Fruit fly (Drosophila melanogaster) whole organism, prepupa: ENCODE measurements around the gene CG4020.

Experiments
- Blimp-1 ChIP-seq: fragments of 200-800 bp; sonication (Bioruptor generic); optimal IDR thresholded peaks from 3 replicates; lab custom pipeline; 2017; ENCODE audit warnings: missing biosample characterization, missing genetic modification characterization, mild to moderate bottlenecking, moderate library complexity, missing genetic modification reagents
- CG10631 ChIP-seq: fragments of 200-800 bp; sonication (Bioruptor generic); optimal IDR thresholded peaks from 2 replicates; lab custom pipeline; 2016; ENCODE audit warnings: missing biosample characterization, missing genetic modification characterization
- CG10669 ChIP-seq: fragments of 200-800 bp; sonication (Bioruptor generic); optimal IDR thresholded peaks from 3 replicates; lab custom pipeline; 2018; ENCODE audit warnings: missing biosample characterization, mild to moderate bottlenecking, missing genetic modification characterization, moderate library complexity
- CG11294 ChIP-seq: fragments of 200-800 bp; sonication (Bioruptor generic); IDR thresholded peaks from 2 replicates; pipeline ENCODE4 v1.3.6; 2022; ENCODE audit warnings: missing biosample characterization, missing genetic modification characterization
- CG11902 ChIP-seq: fragments of 200-800 bp; sonication (Bioruptor generic); optimal IDR thresholded peaks from 3 replicates; lab custom pipeline; 2016; ENCODE audit warnings: missing biosample characterization, missing genetic modification characterization
- CG15336 ChIP-seq: fragments of 200-800 bp; sonication (Bioruptor generic); IDR thresholded peaks from 2 replicates; pipeline ENCODE4 v1.3.6; 2022; ENCODE audit warnings: missing biosample characterization, missing genetic modification characterization
- CG1621 ChIP-seq: fragments of 200-800 bp; sonication (Bioruptor generic); optimal IDR thresholded peaks from 3 replicates; lab custom pipeline; 2018; ENCODE audit warnings: missing biosample characterization, mild to moderate bottlenecking, missing genetic modification characterization
- CG16779 ChIP-seq: fragments of 200-800 bp; sonication (Bioruptor generic); optimal IDR thresholded peaks from 3 replicates; lab custom pipeline; 2017; ENCODE audit warnings: missing biosample characterization, mild to moderate bottlenecking, missing genetic modification characterization
- CG3032 ChIP-seq: fragments of 200-800 bp; optimal IDR thresholded peaks from 2 replicates; lab custom pipeline; 2019; ENCODE audit warnings: missing biosample characterization, mild to moderate bottlenecking, missing genetic modification characterization, moderate library complexity
- CG31627 ChIP-seq: fragments of 200-800 bp; sonication (Bioruptor generic); optimal IDR thresholded peaks from 3 replicates; lab custom pipeline; 2016; ENCODE audit warnings: missing biosample characterization, missing genetic modification characterization
- CG32006 ChIP-seq: fragments of 200-800 bp; sonication (Bioruptor generic); optimal IDR thresholded peaks from 3 replicates; lab custom pipeline; 2017; ENCODE audit warnings: missing biosample characterization, mild to moderate bottlenecking, missing genetic modification characterization
- CG34406 ChIP-seq: fragments of 200-800 bp; sonication (Bioruptor generic); optimal IDR thresholded peaks from 3 replicates; lab custom pipeline; 2016; ENCODE audit warnings: missing biosample characterization, missing genetic modification characterization
- CG3919 ChIP-seq: fragments of 200-800 bp; sonication (Bioruptor generic); optimal IDR thresholded peaks from 3 replicates; lab custom pipeline; 2016; ENCODE audit warnings: missing biosample characterization, missing genetic modification characterization
- CG6163 ChIP-seq: fragments of 200-800 bp; sonication (Bioruptor generic); IDR thresholded peaks from 3 replicates; pipeline ENCODE4 v1.3.6; 2022; ENCODE audit warnings: missing biosample characterization, missing genetic modification characterization
- CG6276 ChIP-seq: fragments of 200-800 bp; sonication (Bioruptor generic); optimal IDR thresholded peaks from 2 replicates; lab custom pipeline; 2017; ENCODE audit warnings: missing biosample characterization, mild to moderate bottlenecking, missing genetic modification characterization
- CG6808 ChIP-seq: fragments of 200-800 bp; sonication (Bioruptor generic); optimal IDR thresholded peaks from 3 replicates; lab custom pipeline; 2017; ENCODE audit warnings: missing biosample characterization, missing genetic modification characterization, mild to moderate bottlenecking, moderate library complexity, missing genetic modification reagents
- CG6854 ChIP-seq: fragments of 200-800 bp; sonication (Bioruptor generic); optimal IDR thresholded peaks from 2 replicates; lab custom pipeline; 2017; ENCODE audit warnings: missing biosample characterization, mild to moderate bottlenecking, missing genetic modification characterization
- CG8119 ChIP-seq: fragments of 200-800 bp; sonication (Bioruptor generic); IDR thresholded peaks from 3 replicates; pipeline ENCODE4 v1.3.6; 2022; ENCODE audit warnings: missing biosample characterization, missing genetic modification characterization
- CG8319 ChIP-seq: fragments of 200-800 bp; sonication (Bioruptor generic); optimal IDR thresholded peaks from 3 replicates; lab custom pipeline; 2016; ENCODE audit warnings: missing biosample characterization, missing genetic modification characterization
- CG9139 ChIP-seq: fragments of 200-800 bp; sonication (Bioruptor generic); optimal IDR thresholded peaks from 3 replicates; lab custom pipeline; 2017; ENCODE audit warnings: missing biosample characterization, mild to moderate bottlenecking, missing genetic modification characterization
- Eip75B ChIP-seq: fragments of 200-800 bp; sonication (Bioruptor generic); optimal IDR thresholded peaks from 3 replicates; lab custom pipeline; 2016; ENCODE audit warnings: missing biosample characterization, missing genetic modification characterization
- Eip78C ChIP-seq: fragments of 200-800 bp; sonication (Bioruptor generic); peaks from one replicate; lab custom pipeline; 2016; ENCODE audit warnings: missing biosample characterization, missing genetic modification characterization
- Ets96B ChIP-seq: fragments of 200-800 bp; optimal IDR thresholded peaks from 2 replicates; lab custom pipeline; 2019; ENCODE audit warnings: missing biosample characterization, mild to moderate bottlenecking, missing genetic modification characterization, moderate library complexity
- Gug ChIP-seq: fragments of 200-800 bp; sonication (Bioruptor generic); IDR thresholded peaks from 2 replicates; pipeline ENCODE4 v1.3.6; 2022; ENCODE audit warnings: missing biosample characterization, missing genetic modification characterization
- Hr4 ChIP-seq: fragments of 200-800 bp; sonication (Bioruptor generic); optimal IDR thresholded peaks from 3 replicates; lab custom pipeline; 2016; ENCODE audit warnings: missing biosample characterization, missing genetic modification characterization
- Lpt ChIP-seq: fragments of 200-800 bp; sonication (Bioruptor generic); optimal IDR thresholded peaks from 3 replicates; lab custom pipeline; 2016; ENCODE audit warnings: missing biosample characterization, missing genetic modification characterization
- Met ChIP-seq: fragments of 200-800 bp; sonication (Bioruptor generic); optimal IDR thresholded peaks from 3 replicates; lab custom pipeline; 2016; ENCODE audit warnings: missing biosample characterization, missing genetic modification characterization
- OdsH ChIP-seq: fragments of 200-800 bp; sonication (Bioruptor generic); optimal IDR thresholded peaks from 3 replicates; lab custom pipeline; 2016; ENCODE audit warnings: missing biosample characterization, missing genetic modification characterization
- Smox ChIP-seq: fragments of 200-800 bp; sonication (Bioruptor generic); optimal IDR thresholded peaks from 3 replicates; lab custom pipeline; 2016; ENCODE audit warnings: missing biosample characterization, missing genetic modification characterization
- Sox102F ChIP-seq: fragments of 200-800 bp; sonication (Bioruptor generic); optimal IDR thresholded peaks from 2 replicates; lab custom pipeline; 2016; ENCODE audit warnings: missing biosample characterization, mild to moderate bottlenecking, missing genetic modification characterization
- cyc ChIP-seq: fragments of 200-800 bp; sonication (Bioruptor generic); optimal IDR thresholded peaks from 3 replicates; lab custom pipeline; 2016; ENCODE audit warnings: missing biosample characterization, missing genetic modification characterization
- dsx ChIP-seq: fragments of 200-800 bp; optimal IDR thresholded peaks from 3 replicates; lab custom pipeline; 2019; ENCODE audit warnings: missing biosample characterization, mild to moderate bottlenecking, missing genetic modification characterization, moderate library complexity; ENCODE audit not compliant: poor library complexity, severe bottlenecking
- eg ChIP-seq: fragments of 200-800 bp; sonication (Bioruptor generic); IDR thresholded peaks from 3 replicates; pipeline ENCODE4 v1.3.6; 2022; ENCODE audit warnings: missing biosample characterization, missing genetic modification characterization
- fd59A ChIP-seq: fragments of 200-800 bp; sonication (Bioruptor generic); optimal IDR thresholded peaks from 2 replicates; lab custom pipeline; 2017; ENCODE audit warnings: missing biosample characterization, mild to moderate bottlenecking, missing genetic modification characterization, missing genetic modification reagents
- fd85E ChIP-seq: fragments of 200-800 bp; sonication (Bioruptor generic); optimal IDR thresholded peaks from 3 replicates; lab custom pipeline; 2016; ENCODE audit warnings: missing biosample characterization, missing genetic modification characterization
- fkh ChIP-seq: fragments of 200-800 bp; sonication (Bioruptor generic); optimal IDR thresholded peaks from 3 replicates; lab custom pipeline; 2017; ENCODE audit warnings: missing biosample characterization, mild to moderate bottlenecking, missing genetic modification characterization, moderate library complexity
- lz ChIP-seq: fragments of 200-800 bp; sonication (Bioruptor generic); optimal IDR thresholded peaks from 3 replicates; lab custom pipeline; 2016; ENCODE audit warnings: missing biosample characterization, missing genetic modification characterization
- net ChIP-seq: fragments of 200-800 bp; sonication (Bioruptor generic); optimal IDR thresholded peaks from 3 replicates; lab custom pipeline; 2016; ENCODE audit warnings: missing biosample characterization, missing genetic modification characterization
- pdm3 ChIP-seq: fragments of 200-800 bp; sonication (Bioruptor generic); optimal IDR thresholded peaks from 3 replicates; lab custom pipeline; 2016; ENCODE audit warnings: missing biosample characterization, missing genetic modification characterization
- spab ChIP-seq: fragments of 200-800 bp; sonication (Bioruptor generic); optimal IDR thresholded peaks from 2 replicates; lab custom pipeline; 2017; ENCODE audit warnings: missing biosample characterization, mild to moderate bottlenecking, missing genetic modification characterization, missing genetic modification reagents
- ss ChIP-seq, 2 experiments: fragments of 200-800 bp; sonication (Bioruptor generic); optimal IDR thresholded peaks; 2 replicates in 1 of 2; 3 replicates in 1 of 2; lab custom pipeline; 2017 to 2018; ENCODE audit warnings: mild to moderate bottlenecking in 2 of 2, missing biosample characterization in 2 of 2, missing genetic modification characterization in 2 of 2, moderate library complexity in 1 of 2
- svp ChIP-seq: fragments of 200-800 bp; sonication (Bioruptor generic); peaks from one replicate; lab custom pipeline; 2016; ENCODE audit warnings: missing biosample characterization, missing genetic modification characterization
- topi ChIP-seq: fragments of 200-800 bp; sonication (Bioruptor generic); optimal IDR thresholded peaks from 3 replicates; lab custom pipeline; 2016; ENCODE audit warnings: missing biosample characterization, missing genetic modification characterization
- vri ChIP-seq: fragments of 200-800 bp; sonication (Bioruptor generic); optimal IDR thresholded peaks from 3 replicates; lab custom pipeline; 2016; ENCODE audit warnings: missing biosample characterization, mild to moderate bottlenecking, missing genetic modification characterization

The CG4020 gene

dm6 chrX:5896809-5897700 is 8.5 kb upstream of the CG4020 start (continued):
- TF ChIP-seq Eip78C (GFP tag; lab: Kevin White, UChicago) (peak; percentile 90), fkh (GFP tag; lab: Kevin White, UChicago) (no peak), Ets96B (tag; lab: Kevin White, UChicago) (peak; percentile 39), CG31627 (peak; percentile 68), Eip75B (peak; percentile 9), Met (GFP tag; lab: Kevin White, UChicago) (peak; percentile 57), dsx (GFP tag; lab: Kevin White, UChicago) (peak; percentile 44), eg (GFP tag; lab: Robert Waterston, UW) (peak; percentile 83), CG10631 (GFP tag; lab: Kevin White, UChicago) (peak; percentile 48), Lpt (GFP tag; lab: Kevin White, UChicago) (peak; percentile 36), CG3919 (GFP tag; lab: Kevin White, UChicago) (peak; percentile 53), lz (GFP tag; lab: Kevin White, UChicago) (peak; percentile 60), OdsH (GFP tag; lab: Kevin White, UChicago) (peak; percentile 68), vri (peak; percentile 38), Hr4 (peak; percentile 57), net (GFP tag; lab: Kevin White, UChicago) (peak; percentile 62), CG3032 (peak; percentile 39), Smox (GFP tag; lab: Kevin White, UChicago) (peak; percentile 71), Gug (GFP tag; lab: Robert Waterston, UW) (peak; percentile 31; the same call in 1 of the 2 replicates), svp (GFP tag; lab: Kevin White, UChicago) (peak; percentile 86), fd85E (no peak), CG16779 (tag; lab: Kevin White, UChicago) (no peak), topi (GFP tag; lab: Kevin White, UChicago) (peak; percentile 64), fd59A (GFP tag; lab: Kevin White, UChicago) (peak; percentile 12), cyc (peak; percentile 39), CG34406 (peak; percentile 70), spab (GFP tag; lab: Kevin White, UChicago) (peak; percentile 16), Sox102F (GFP tag; lab: Kevin White, UChicago) (peak; percentile 65)

dm6 chrX:5899241-5900145 is 6.1 kb upstream of the CG4020 start:
- no peak for TF ChIP-seq CG10631 (GFP tag; lab: Kevin White, UChicago)
- TF ChIP-seq fd85E = no peak
- peak; percentile 18 for TF ChIP-seq CG32006
- TF ChIP-seq Blimp-1 (GFP tag; lab: Kevin White, UChicago) = peak; percentile 40
- no peak for TF ChIP-seq lz (GFP tag; lab: Kevin White, UChicago)
- peak; percentile 13 for TF ChIP-seq CG10669 (GFP tag; lab: Kevin White, UChicago)
- no peak for TF ChIP-seq CG8319
- TF ChIP-seq CG6808 (GFP tag; lab: Kevin White, UChicago) = peak; percentile 51
- TF ChIP-seq ss (GFP tag; optimal IDR thresholded peaks at IDR 0.05; lab: Kevin White, UChicago) = peak; percentile 55 to 75
- TF ChIP-seq CG6276 (GFP tag; lab: Kevin White, UChicago) = peak; percentile 6
- TF ChIP-seq eg (GFP tag; lab: Robert Waterston, UW) = peak; percentile 61; the same call in 2 of the 3 replicates
- peak; percentile 57 for TF ChIP-seq CG6854 (GFP tag; lab: Kevin White, UChicago)
- peak; percentile 46; the same call in 2 of the 3 replicates for TF ChIP-seq CG6163 (GFP tag; lab: Robert Waterston, UW)
- peak; percentile 30 for TF ChIP-seq dsx (GFP tag; lab: Kevin White, UChicago)
- peak; percentile 12 for TF ChIP-seq net (GFP tag; lab: Kevin White, UChicago)
- 0 out of 2 replicates have a peak, but pooled peaks have one; percentile 15 for TF ChIP-seq CG15336 (GFP tag; lab: Robert Waterston, UW)
- TF ChIP-seq Gug (GFP tag; lab: Robert Waterston, UW) = no peak
- no peak for TF ChIP-seq pdm3 (GFP tag; lab: Kevin White, UChicago)
- TF ChIP-seq CG8119 (GFP tag; lab: Robert Waterston, UW) = peak; percentile 23; the same call in 1 of the 3 replicates
- TF ChIP-seq CG11902 (GFP tag; lab: Kevin White, UChicago) = no peak
- TF ChIP-seq fd59A (GFP tag; lab: Kevin White, UChicago) = peak; percentile 4
- TF ChIP-seq CG9139 = no peak
- TF ChIP-seq CG11294 (GFP tag; lab: Robert Waterston, UW) = no peak
- TF ChIP-seq fkh (GFP tag; lab: Kevin White, UChicago) = peak; percentile 94
- peak; percentile 23 for TF ChIP-seq CG1621 (tag; lab: Kevin White, UChicago)
